Fruit fly (Drosophila melanogaster) whole organism, embryonic: Measurements from ENCODE around the gene sws.
A peak's percentile ranks its signal among the peaks of the same experiment; 100 is the strongest.

ENCODE experiments used
- Awh ChIP-seq: fragments of 200-800 bp; sonication (Bioruptor generic); IDR thresholded peaks from 2 replicates; pipeline ENCODE4, ENCODE4 v1.3.6; 2022; ENCODE audit warnings: missing biosample characterization, missing genetic modification characterization
- BtbVII ChIP-seq: fragments of 200-800 bp; sonication (Bioruptor generic); optimal IDR thresholded peaks from 3 replicates; lab custom pipeline; 2017; ENCODE audit warnings: missing biosample characterization, mild to moderate bottlenecking, missing genetic modification characterization
- CG10267 ChIP-seq: fragments of 200-800 bp; sonication (Bioruptor generic); optimal IDR thresholded peaks from 2 replicates; lab custom pipeline; 2018; ENCODE audit warnings: missing biosample characterization, mild to moderate bottlenecking, missing genetic modification characterization, moderate library complexity
- CG12219 ChIP-seq: fragments of 200-800 bp; sonication (Bioruptor generic); optimal IDR thresholded peaks from 3 replicates; lab custom pipeline; 2018; ENCODE audit warnings: missing biosample characterization, mild to moderate bottlenecking, missing genetic modification characterization
- CG13624 ChIP-seq: fragments of 200-800 bp; sonication (Bioruptor generic); optimal IDR thresholded peaks from 2 replicates; lab custom pipeline; 2016; ENCODE audit warnings: missing biosample characterization, missing genetic modification characterization
- CG16863 ChIP-seq: fragments of 200-800 bp; sonication (Bioruptor generic); optimal IDR thresholded peaks from 3 replicates; lab custom pipeline; 2016; ENCODE audit warnings: missing biosample characterization, missing genetic modification characterization
- CG17829 ChIP-seq: fragments of 200-800 bp; optimal IDR thresholded peaks from 2 replicates; lab custom pipeline; 2019; ENCODE audit warnings: missing biosample characterization, mild to moderate bottlenecking, missing genetic modification characterization, moderate library complexity
- CG30020 ChIP-seq: fragments of 200-800 bp; optimal IDR thresholded peaks from 2 replicates; lab custom pipeline; 2019; ENCODE audit warnings: missing biosample characterization, mild to moderate bottlenecking, missing genetic modification characterization, moderate library complexity
- CG3163 ChIP-seq: fragments of 200-800 bp; sonication (Bioruptor generic); optimal IDR thresholded peaks from 3 replicates; lab custom pipeline; 2016; ENCODE audit warnings: missing biosample characterization, missing genetic modification characterization
- CG33557 ChIP-seq: fragments of 200-800 bp; sonication (Bioruptor generic); optimal IDR thresholded peaks from 2 replicates; lab custom pipeline; 2019; ENCODE audit warnings: missing biosample characterization, mild to moderate bottlenecking, missing genetic modification characterization, moderate library complexity
- CG4282 ChIP-seq: fragments of 200-800 bp; sonication (Bioruptor generic); optimal IDR thresholded peaks from 2 replicates; lab custom pipeline; 2016; ENCODE audit warnings: missing biosample characterization, missing genetic modification characterization
- CG4360 ChIP-seq: fragments of 200-800 bp; sonication (Bioruptor generic); IDR thresholded peaks from 2 replicates; pipeline ENCODE4 v1.3.6; 2022; ENCODE audit warnings: missing biosample characterization, missing genetic modification characterization
- CG4730 ChIP-seq: fragments of 200-800 bp; sonication (Bioruptor generic); IDR thresholded peaks from 2 replicates; pipeline ENCODE4 v1.3.6; 2022; ENCODE audit warnings: missing biosample characterization, missing genetic modification characterization
- CG6175 ChIP-seq: fragments of 200-800 bp; sonication (Bioruptor generic); IDR thresholded peaks from 3 replicates; pipeline ENCODE4 v1.3.6; 2022; ENCODE audit warnings: missing biosample characterization, missing genetic modification characterization
- CG6654 ChIP-seq: fragments of 200-800 bp; sonication (Bioruptor generic); optimal IDR thresholded peaks from 2 replicates; lab custom pipeline; 2017; ENCODE audit warnings: missing biosample characterization, mild to moderate bottlenecking, missing genetic modification characterization
- CG6689 ChIP-seq: fragments of 200-800 bp; sonication (Bioruptor generic); IDR thresholded peaks from 2 replicates; pipeline ENCODE4 v1.3.6; 2022; ENCODE audit warnings: missing biosample characterization, missing genetic modification characterization
- Camta ChIP-seq: fragments of 200-800 bp; sonication (Bioruptor generic); optimal IDR thresholded peaks from 2 replicates; lab custom pipeline; 2016; ENCODE audit warnings: missing biosample characterization, missing genetic modification characterization
- Deaf1 ChIP-seq: fragments of 200-800 bp; optimal IDR thresholded peaks from 3 replicates; lab custom pipeline; 2019; ENCODE audit warnings: missing biosample characterization, mild to moderate bottlenecking, missing genetic modification characterization, moderate library complexity
- Eip74EF ChIP-seq, 2 experiments: fragments of 200-800 bp in 1 of 2; fragments of >200 bp in 1 of 2; sonication (Bioruptor generic) in 1 of 2; optimal IDR thresholded peaks; 2 replicates each; lab custom pipeline; 2017 to 2019; ENCODE audit warnings: missing biosample characterization in 2 of 2, missing genetic modification characterization in 2 of 2, mild to moderate bottlenecking in 1 of 2, moderate library complexity in 1 of 2
- Fer2 ChIP-seq: fragments of 200-800 bp; sonication (Bioruptor generic); optimal IDR thresholded peaks from 2 replicates; lab custom pipeline; 2018; ENCODE audit warnings: missing biosample characterization, mild to moderate bottlenecking, missing genetic modification characterization, moderate library complexity
- GATAe ChIP-seq: fragments of 200-800 bp; sonication (Bioruptor generic); conservative IDR thresholded peaks from 2 replicates; pipeline ENCODE4 v1.3.6; 2022; ENCODE audit warnings: missing biosample characterization, missing genetic modification characterization
- H15 ChIP-seq: fragments of 200-800 bp; sonication (Bioruptor generic); IDR thresholded peaks from 3 replicates; pipeline ENCODE4 v1.3.6; 2022; ENCODE audit warnings: missing biosample characterization, missing genetic modification characterization
- Hand ChIP-seq: fragments of 200-800 bp; sonication (Bioruptor generic); optimal IDR thresholded peaks from 2 replicates; lab custom pipeline; 2017; ENCODE audit warnings: mild to moderate bottlenecking, missing biosample characterization, missing genetic modification reagents, missing genetic modification characterization
- Hmr ChIP-seq: fragments of 200-800 bp; sonication (Bioruptor generic); optimal IDR thresholded peaks from 3 replicates; lab custom pipeline; 2017; ENCODE audit warnings: mild to moderate bottlenecking, missing biosample characterization, missing genetic modification reagents, missing genetic modification characterization
- Hr3 ChIP-seq: fragments of 200-800 bp; sonication (Bioruptor generic); optimal IDR thresholded peaks from 3 replicates; lab custom pipeline; 2016; ENCODE audit warnings: missing biosample characterization, missing genetic modification characterization
- Jarid2 ChIP-seq: fragments of 200-800 bp; sonication (Bioruptor generic); optimal IDR thresholded peaks from 3 replicates; lab custom pipeline; 2017; ENCODE audit warnings: mild to moderate bottlenecking, missing biosample characterization, missing genetic modification reagents, missing genetic modification characterization
- MTF-1 ChIP-seq: fragments of 200-800 bp; sonication (Bioruptor generic); optimal IDR thresholded peaks from 2 replicates; lab custom pipeline; 2018; ENCODE audit warnings: missing biosample characterization, mild to moderate bottlenecking, missing genetic modification characterization, borderline replicate concordance
- Myb ChIP-seq: fragments of 200-800 bp; sonication (Bioruptor generic); optimal IDR thresholded peaks from 2 replicates; lab custom pipeline; 2016; ENCODE audit warnings: missing biosample characterization, missing genetic modification characterization
- NFAT ChIP-seq: fragments of 200-800 bp; sonication (Bioruptor generic); IDR thresholded peaks from 2 replicates; pipeline ENCODE4 v1.3.6; 2022; ENCODE audit warnings: missing biosample characterization, missing genetic modification characterization
- Nf-YB ChIP-seq: fragments of 200-800 bp; sonication (Bioruptor generic); optimal IDR thresholded peaks from 3 replicates; lab custom pipeline; 2019; ENCODE audit warnings: missing biosample characterization, mild to moderate bottlenecking, missing genetic modification characterization, moderate library complexity
- Rfx ChIP-seq: fragments of 200-800 bp; sonication (Bioruptor generic); IDR thresholded peaks from 2 replicates; pipeline ENCODE4 v1.3.6; 2022; ENCODE audit warnings: missing biosample characterization, missing genetic modification characterization
- Side ChIP-seq: fragments of 200-800 bp; sonication (Bioruptor generic); optimal IDR thresholded peaks from 2 replicates; lab custom pipeline; 2016; ENCODE audit warnings: missing biosample characterization, missing genetic modification characterization
- chif ChIP-seq, 2 experiments: fragments of 200-800 bp; sonication (Bioruptor generic); optimal IDR thresholded peaks; 3 replicates each; lab custom pipeline; 2016; ENCODE audit warnings: missing biosample characterization in 2 of 2, missing genetic modification characterization in 2 of 2
- corto ChIP-seq: fragments of 200-800 bp; sonication (Bioruptor generic); optimal IDR thresholded peaks from 2 replicates; lab custom pipeline; 2016; ENCODE audit warnings: missing biosample characterization, mild to moderate bottlenecking, missing genetic modification characterization, moderate library complexity
- crc ChIP-seq: fragments of 200-800 bp; sonication (Bioruptor generic); optimal IDR thresholded peaks from 2 replicates; lab custom pipeline; 2016; ENCODE audit warnings: missing biosample characterization, missing genetic modification characterization
- crol ChIP-seq: fragments of 200-800 bp; sonication (Bioruptor generic); IDR thresholded peaks from 2 replicates; pipeline ENCODE4 v1.3.6; 2022; ENCODE audit warnings: missing biosample characterization, missing genetic modification characterization
- dysf ChIP-seq: fragments of 200-800 bp; sonication (Bioruptor generic); IDR thresholded peaks from 3 replicates; pipeline ENCODE4 v1.3.6; 2022; ENCODE audit warnings: missing biosample characterization, missing genetic modification characterization
- ewg ChIP-seq: fragments of 200-800 bp; sonication (Bioruptor generic); optimal IDR thresholded peaks from 3 replicates; lab custom pipeline; 2017; ENCODE audit warnings: mild to moderate bottlenecking, missing biosample characterization, missing genetic modification reagents, missing genetic modification characterization
- gem ChIP-seq: fragments of 200-800 bp; sonication (Bioruptor generic); optimal IDR thresholded peaks from 2 replicates; lab custom pipeline; 2019; ENCODE audit warnings: missing biosample characterization, mild to moderate bottlenecking, missing genetic modification characterization, moderate library complexity
- gsb ChIP-seq: fragments of 200-800 bp; sonication (Bioruptor generic); IDR thresholded peaks from 2 replicates; pipeline ENCODE4 v1.3.6; 2022; ENCODE audit warnings: missing biosample characterization, missing genetic modification characterization
- kay ChIP-seq: fragments of 200-800 bp; sonication (Bioruptor generic); optimal IDR thresholded peaks from 2 replicates; lab custom pipeline; 2016; ENCODE audit warnings: missing biosample characterization, missing genetic modification characterization
- luna ChIP-seq: fragments of 200-800 bp; sonication (Bioruptor generic); optimal IDR thresholded peaks from 2 replicates; lab custom pipeline; 2016; ENCODE audit warnings: missing biosample characterization, missing genetic modification characterization
- nerfin-1 ChIP-seq: fragments of 200-800 bp; sonication (Bioruptor generic); optimal IDR thresholded peaks from 3 replicates; lab custom pipeline; 2019; ENCODE audit warnings: missing biosample characterization, mild to moderate bottlenecking, missing genetic modification characterization, moderate library complexity
- nmo ChIP-seq: fragments of 200-800 bp; sonication (Bioruptor generic); optimal IDR thresholded peaks from 2 replicates; lab custom pipeline; 2018; ENCODE audit warnings: missing biosample characterization, mild to moderate bottlenecking, missing genetic modification characterization, moderate library complexity
- ranshi ChIP-seq: fragments of 200-800 bp; sonication (Bioruptor generic); IDR thresholded peaks from 2 replicates; pipeline ENCODE4 v1.3.6; 2022; ENCODE audit warnings: missing biosample characterization, missing genetic modification characterization
- repo ChIP-seq: fragments of 200-800 bp; sonication (Bioruptor generic); optimal IDR thresholded peaks from 2 replicates; lab custom pipeline; 2016; ENCODE audit warnings: missing biosample characterization, missing genetic modification characterization
- sisA ChIP-seq: fragments of 200-800 bp; sonication (Bioruptor generic); IDR thresholded peaks from 2 replicates; pipeline ENCODE4 v1.3.6; 2022; ENCODE audit warnings: missing biosample characterization, missing genetic modification characterization
- slbo ChIP-seq: fragments of 200-800 bp; sonication (Bioruptor generic); IDR thresholded peaks from 2 replicates; pipeline ENCODE4 v1.3.6; 2022; ENCODE audit warnings: missing biosample characterization, missing genetic modification characterization
- slou ChIP-seq: fragments of 200-800 bp; sonication (Bioruptor generic); optimal IDR thresholded peaks from 3 replicates; lab custom pipeline; 2016; ENCODE audit warnings: missing biosample characterization, missing genetic modification characterization

Gene sws

DNA sequence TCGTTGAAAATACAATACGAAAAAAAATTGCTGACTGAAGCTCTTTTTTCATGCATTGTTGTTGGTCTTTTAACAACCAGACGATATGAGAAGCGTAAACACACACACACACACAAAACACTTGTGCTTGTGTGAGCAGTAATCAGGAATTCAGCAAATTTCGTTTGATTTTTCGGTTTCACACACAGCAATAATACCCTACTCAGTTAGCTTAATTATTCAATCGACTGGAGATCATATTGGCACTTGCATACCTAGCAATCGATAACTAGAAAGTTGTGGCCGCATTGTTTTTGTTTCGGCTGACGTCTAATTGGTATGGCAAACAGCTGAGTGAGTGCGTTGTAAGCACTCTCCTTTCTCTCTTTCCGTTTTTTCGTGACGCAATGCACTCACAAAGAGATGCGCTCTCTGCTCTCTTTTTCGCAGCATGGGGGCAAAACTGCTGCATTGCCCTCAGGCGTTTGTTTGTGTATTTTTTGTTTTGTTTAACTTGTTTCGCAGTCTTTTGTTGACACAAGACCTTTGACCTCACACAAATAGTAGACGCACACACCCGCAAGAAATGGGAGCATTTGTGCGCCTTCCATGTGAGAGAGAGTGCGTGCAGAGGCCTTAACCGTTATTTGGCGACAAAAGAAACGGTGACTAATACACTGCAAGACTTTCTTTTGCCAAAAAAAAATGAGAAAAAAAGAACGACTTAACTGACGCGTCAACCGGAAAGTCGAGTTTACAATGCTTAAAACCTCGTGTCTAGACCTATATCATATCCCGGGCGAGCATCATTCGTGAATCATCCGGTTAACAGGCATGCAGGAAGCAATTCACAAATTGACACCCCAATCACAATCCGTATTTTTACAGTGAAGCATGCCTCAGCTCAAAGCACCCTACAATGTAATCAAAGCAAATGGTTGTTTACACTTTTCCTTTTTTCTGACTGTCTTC is 23.0 kb downstream of the sws start (continued):
- TF ChIP-seq nerfin-1 = peak; percentile 25
- TF ChIP-seq repo (GFP tag; lab: Kevin White, UChicago) = no peak
- no peak for TF ChIP-seq crol (GFP tag; lab: Robert Waterston, UW)
- peak in 1 of 2 experiments; percentile 46 for TF ChIP-seq chif (GFP tag; optimal IDR thresholded peaks at IDR 0.05; lab: Kevin White, UChicago)
- TF ChIP-seq sisA = 0 out of 2 replicates have a peak, but pooled peaks have one; percentile 15
- TF ChIP-seq kay (GFP tag; lab: Kevin White, UChicago) = no peak
- TF ChIP-seq CG6175 (GFP tag; lab: Robert Waterston, UW) = 0 out of 3 replicates have a peak, but pooled peaks have one; percentile 10
- peak; percentile 42 for TF ChIP-seq Deaf1 (tag; lab: Kevin White, UChicago)
- peak; percentile 10 for TF ChIP-seq MTF-1 (GFP tag; lab: Kevin White, UChicago)
- no peak for TF ChIP-seq CG4360 (GFP tag; lab: Robert Waterston, UW)
- TF ChIP-seq Hand (GFP tag; lab: Kevin White, UChicago) = no peak
- TF ChIP-seq CG12219 = no peak
- no peak for TF ChIP-seq CG33557
- TF ChIP-seq Myb (GFP tag; lab: Kevin White, UChicago) = no peak
- peak; percentile 56 for TF ChIP-seq Rfx (GFP tag; lab: Robert Waterston, UW)
- no peak for TF ChIP-seq GATAe (GFP tag; lab: Robert Waterston, UW)
- no peak for TF ChIP-seq H15 (GFP tag; lab: Robert Waterston, UW)
- TF ChIP-seq Nf-YB (GFP tag; lab: Kevin White, UChicago) = no peak
- no peak for TF ChIP-seq CG13624 (GFP tag; lab: Kevin White, UChicago)
- no peak for TF ChIP-seq Side
- peak; percentile 27 for TF ChIP-seq Hmr (GFP tag; lab: Kevin White, UChicago)
- TF ChIP-seq ranshi (GFP tag; lab: Robert Waterston, UW) = no peak
- no peak for TF ChIP-seq Hr3 (GFP tag; lab: Kevin White, UChicago)
- TF ChIP-seq slou (GFP tag; lab: Kevin White, UChicago) = no peak
- peak; percentile 24 for TF ChIP-seq nmo (GFP tag; lab: Kevin White, UChicago)
- peak; percentile 47 for TF ChIP-seq CG6689 (GFP tag; lab: Robert Waterston, UW)
- TF ChIP-seq CG10267 (tag; lab: Kevin White, UChicago) = no peak
- no peak for TF ChIP-seq Jarid2
- no peak for TF ChIP-seq Camta (GFP tag; lab: Kevin White, UChicago)
- TF ChIP-seq ewg (GFP tag; lab: Kevin White, UChicago) = peak; percentile 1
- TF ChIP-seq slbo (GFP tag; lab: Robert Waterston, UW) = peak; percentile 57
- no peak for TF ChIP-seq Eip74EF (GFP tag; optimal IDR thresholded peaks at IDR 0.05; lab: Kevin White, UChicago)
- TF ChIP-seq CG16863 (GFP tag; lab: Kevin White, UChicago) = no peak
- no peak for TF ChIP-seq CG3163 (GFP tag; lab: Kevin White, UChicago)
- TF ChIP-seq NFAT (GFP tag; lab: Robert Waterston, UW) = no peak
- peak; percentile 12 for TF ChIP-seq CG17829
- TF ChIP-seq CG4730 = no peak
- TF ChIP-seq crc (GFP tag; lab: Kevin White, UChicago) = no peak
- no peak for TF ChIP-seq CG4282
- no peak for TF ChIP-seq CG30020 (tag; lab: Kevin White, UChicago)
- TF ChIP-seq corto (GFP tag; lab: Kevin White, UChicago) = no peak
- no peak for TF ChIP-seq gsb (GFP tag; lab: Robert Waterston, UW)
- no peak for TF ChIP-seq Awh (GFP tag; lab: Robert Waterston, UW)
- TF ChIP-seq BtbVII = no peak
- TF ChIP-seq Fer2 = no peak
- TF ChIP-seq dysf (GFP tag; lab: Robert Waterston, UW) = no peak
- TF ChIP-seq gem (tag; lab: Kevin White, UChicago) = peak; percentile 49
- no peak for TF ChIP-seq CG6654 (GFP tag; lab: Kevin White, UChicago)
- TF ChIP-seq luna (GFP tag; lab: Kevin White, UChicago) = no peak
